Worm (Caenorhabditis elegans) whole organism, late embryonic: Measurements from ENCODE around the gene gpa-2.
A peak's percentile ranks its signal among the peaks of the same experiment; 100 is the strongest.

ENCODE experiments used
- C38D4.7 ChIP-seq: fragments of 200-800 bp; sonication (Bioruptor generic); optimal IDR thresholded peaks from 2 replicates; lab custom pipeline; 2018; ENCODE audit warnings: mild to moderate bottlenecking, missing genetic modification characterization, moderate library complexity, missing compliant biosample characterization
- F13H6.1 ChIP-seq: sonication (generic microtip); optimal IDR thresholded peaks from 2 replicates; lab custom pipeline; 2016; ENCODE audit warnings: missing genetic modification characterization, missing compliant biosample characterization
- K09A11.1 ChIP-seq: sonication (generic microtip); optimal IDR thresholded peaks from 2 replicates; lab custom pipeline; 2017; ENCODE audit warnings: antibody characterized with exemption, mild to moderate bottlenecking, missing genetic modification characterization, missing compliant biosample characterization; ENCODE audit not compliant: insufficient read depth
- T23F11.4 ChIP-seq: fragments of 200-800 bp; sonication (Bioruptor generic); optimal IDR thresholded peaks from 2 replicates; lab custom pipeline; 2018; ENCODE audit warnings: mild to moderate bottlenecking, missing genetic modification characterization, missing compliant biosample characterization
- Y22D7AL.16 ChIP-seq: sonication (generic microtip); optimal IDR thresholded peaks from 2 replicates; lab custom pipeline; 2016; ENCODE audit warnings: missing genetic modification characterization, missing compliant biosample characterization
- ceh-14 ChIP-seq: sonication (generic microtip); optimal IDR thresholded peaks from 2 replicates; lab custom pipeline; 2016; ENCODE audit warnings: missing genotype, missing genetic modification characterization, missing compliant biosample characterization
- ceh-2 ChIP-seq: sonication (generic microtip); optimal IDR thresholded peaks from 2 replicates; lab custom pipeline; 2016; ENCODE audit warnings: missing genotype, missing genetic modification characterization, missing compliant biosample characterization
- ceh-22 ChIP-seq: sonication (generic microtip); optimal IDR thresholded peaks from 2 replicates; lab custom pipeline; 2017; ENCODE audit warnings: missing biosample characterization, missing genetic modification characterization
- ceh-30 ChIP-seq: fragments of 150-350 bp; optimal IDR thresholded peaks from 2 replicates; lab custom pipeline; 2014; ENCODE audit warnings: missing biosample characterization, missing genetic modification characterization
- ceh-45 ChIP-seq: fragments of 200-800 bp; sonication (Bioruptor generic); IDR thresholded peaks from 2 replicates; pipeline ENCODE4 v1.3.6; 2022; ENCODE audit warnings: missing genetic modification reagents, missing genetic modification characterization, missing compliant biosample characterization
- ceh-9 ChIP-seq: sonication (generic microtip); optimal IDR thresholded peaks from 2 replicates; lab custom pipeline; 2016; ENCODE audit warnings: mild to moderate bottlenecking, missing genetic modification characterization, inconsistent platforms, missing compliant biosample characterization
- che-1 ChIP-seq: sonication (generic microtip); optimal IDR thresholded peaks from 2 replicates; lab custom pipeline; 2016; ENCODE audit warnings: mild to moderate bottlenecking, missing genetic modification characterization, missing compliant biosample characterization
- dmd-4 ChIP-seq: sonication (generic microtip); optimal IDR thresholded peaks from 2 replicates; lab custom pipeline; 2016; ENCODE audit warnings: borderline replicate concordance, missing genetic modification characterization, missing compliant biosample characterization
- elt-2 ChIP-seq: sonication (generic microtip); optimal IDR thresholded peaks from 2 replicates; lab custom pipeline; 2016; ENCODE audit warnings: missing genetic modification reagents, missing genetic modification characterization, missing compliant biosample characterization
- ets-4 ChIP-seq: sonication (generic microtip); optimal IDR thresholded peaks from 2 replicates; lab custom pipeline; 2016; ENCODE audit warnings: missing genetic modification characterization, missing compliant biosample characterization
- eyg-1 ChIP-seq: sonication (generic microtip); optimal IDR thresholded peaks from 2 replicates; lab custom pipeline; 2016; ENCODE audit warnings: missing genotype, missing genetic modification characterization, missing compliant biosample characterization
- fkh-10 ChIP-seq: fragments of 150-350 bp; optimal IDR thresholded peaks from 2 replicates; lab custom pipeline; 2014; ENCODE audit warnings: missing biosample characterization, missing genetic modification reagents, missing genetic modification characterization
- gmeb-2 ChIP-seq: sonication (generic microtip); optimal IDR thresholded peaks from 2 replicates; lab custom pipeline; 2016; ENCODE audit warnings: missing genetic modification characterization, inconsistent platforms, missing compliant biosample characterization
- hlh-6 ChIP-seq: sonication (generic microtip); optimal IDR thresholded peaks from 2 replicates; lab custom pipeline; 2016; ENCODE audit warnings: missing genotype, missing genetic modification characterization, missing compliant biosample characterization
- lim-6 ChIP-seq: sonication (generic microtip); optimal IDR thresholded peaks from 2 replicates; lab custom pipeline; 2016; ENCODE audit warnings: missing genetic modification characterization, missing compliant biosample characterization
- mec-3 ChIP-seq: sonication (generic microtip); optimal IDR thresholded peaks from 2 replicates; lab custom pipeline; 2016; ENCODE audit warnings: borderline replicate concordance, missing genetic modification characterization, missing compliant biosample characterization
- nhr-232 ChIP-seq: sonication (generic microtip); optimal IDR thresholded peaks from 2 replicates; lab custom pipeline; 2016; ENCODE audit warnings: missing genetic modification characterization, missing compliant biosample characterization
- odd-2 ChIP-seq: sonication (generic microtip); optimal IDR thresholded peaks from 2 replicates; lab custom pipeline; 2017; ENCODE audit warnings: antibody characterized with exemption, mild to moderate bottlenecking, missing genetic modification characterization, missing compliant biosample characterization
- pag-3 ChIP-seq: sonication (generic microtip); optimal IDR thresholded peaks from 2 replicates; lab custom pipeline; 2016; ENCODE audit warnings: missing compliant biosample characterization, missing genetic modification characterization, borderline replicate concordance
- pat-9 ChIP-seq: fragments of 200-800 bp; sonication (Bioruptor generic); optimal IDR thresholded peaks from 2 replicates; lab custom pipeline; 2018; ENCODE audit warnings: mild to moderate bottlenecking, missing genetic modification characterization, moderate library complexity, missing compliant biosample characterization
- pax-1 ChIP-seq: fragments of 150-350 bp; optimal IDR thresholded peaks from 2 replicates; lab custom pipeline; 2014; ENCODE audit warnings: missing biosample characterization, missing genetic modification characterization
- pha-4 ChIP-seq: fragments of 150-350 bp; optimal IDR thresholded peaks from 2 replicates; lab custom pipeline; 2018; ENCODE audit warnings: missing biosample characterization, missing genetic modification reagents, missing genetic modification characterization
- pqm-1 ChIP-seq: sonication (generic microtip); optimal IDR thresholded peaks from 2 replicates; lab custom pipeline; 2016; ENCODE audit warnings: missing genetic modification characterization, missing compliant biosample characterization
- sdc-2 ChIP-seq: sonication (generic microtip); optimal IDR thresholded peaks from 2 replicates; lab custom pipeline; 2016; ENCODE audit warnings: missing genotype, missing genetic modification characterization, missing compliant biosample characterization
- sox-4 ChIP-seq: sonication (generic microtip); optimal IDR thresholded peaks from 2 replicates; lab custom pipeline; 2017; ENCODE audit warnings: mild to moderate bottlenecking, missing genetic modification characterization, inconsistent platforms, missing compliant biosample characterization
- tbx-7 ChIP-seq: sonication (generic microtip); optimal IDR thresholded peaks from 2 replicates; lab custom pipeline; 2016; ENCODE audit warnings: missing genotype, missing genetic modification characterization, missing compliant biosample characterization
- ttx-3 ChIP-seq: sonication (generic microtip); optimal IDR thresholded peaks from 2 replicates; lab custom pipeline; 2016; ENCODE audit warnings: missing genetic modification reagents, missing genetic modification characterization, missing compliant biosample characterization
- unc-42 ChIP-seq: sonication (generic microtip); optimal IDR thresholded peaks from 2 replicates; lab custom pipeline; 2016; ENCODE audit warnings: missing genotype, missing genetic modification characterization, missing compliant biosample characterization
- unc-86 ChIP-seq: sonication (generic microtip); optimal IDR thresholded peaks from 2 replicates; lab custom pipeline; 2016; ENCODE audit warnings: missing genetic modification characterization, missing compliant biosample characterization
- ztf-16 ChIP-seq: sonication (generic microtip); optimal IDR thresholded peaks from 2 replicates; lab custom pipeline; 2017; ENCODE audit warnings: missing genetic modification characterization, missing compliant biosample characterization

The gpa-2 gene

DNA sequence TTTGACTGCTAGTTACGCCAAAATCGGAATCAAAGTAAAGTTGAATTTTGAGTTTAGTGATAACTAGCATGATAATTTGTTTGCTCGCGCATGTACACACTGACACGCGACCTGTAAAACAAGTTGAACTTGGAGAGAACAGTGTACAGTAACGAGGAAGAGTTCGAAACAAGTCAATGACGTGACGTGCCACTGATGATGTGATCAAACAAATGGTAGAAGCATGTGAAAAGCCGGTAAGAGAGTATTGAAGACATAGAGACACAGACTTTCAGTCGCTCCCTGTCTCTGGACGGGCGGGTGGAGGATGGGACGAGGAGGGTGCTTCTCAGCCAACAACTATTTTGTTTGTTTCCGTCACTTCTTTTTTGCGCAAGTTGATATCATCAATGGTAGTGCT, 32.3 kb downstream of the gpa-2 start:
- no peak for TF ChIP-seq unc-86 (tag; lab: Kevin White, UChicago)
- TF ChIP-seq Y22D7AL.16 (tag; lab: Kevin White, UChicago): no peak
- TF ChIP-seq K09A11.1: no peak
- TF ChIP-seq hlh-6 (tag; lab: Kevin White, UChicago): no peak
- no peak for TF ChIP-seq lim-6 (tag; lab: Kevin White, UChicago)
- TF ChIP-seq, all 69 proteins: peak for 0

- TF ChIP-seq elt-2 (tag; lab: Kevin White, UChicago): peak; percentile 7
- TF ChIP-seq C38D4.7 (GFP tag; lab: Kevin White, UChicago): no peak
- TF ChIP-seq unc-42: no peak
Measured at ce11 chrV:8403916-8404315, 33.1 kb downstream of the gpa-2 start.

DNA sequence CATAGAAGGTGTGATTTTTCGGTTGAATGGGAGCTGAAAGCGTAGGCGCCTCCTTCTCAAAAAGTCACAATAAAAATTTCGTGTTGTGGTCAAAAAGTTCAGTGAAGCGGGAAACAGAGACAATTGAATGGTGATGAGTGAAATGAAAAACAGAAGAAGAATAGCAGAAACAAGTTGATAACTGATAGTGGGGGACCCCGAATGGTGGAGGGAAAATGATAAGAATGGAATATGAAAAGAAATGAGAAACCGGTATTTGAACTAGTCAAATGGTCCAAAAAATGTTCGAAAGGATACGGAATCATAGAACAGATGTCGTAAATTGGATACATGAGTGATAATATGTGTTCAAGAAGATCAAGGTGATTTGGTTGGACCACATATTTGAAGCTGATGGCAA, 33.5 kb downstream of the gpa-2 start:
- no peak for TF ChIP-seq dmd-4 (tag; lab: Kevin White, UChicago)
- no peak for TF ChIP-seq pax-1 (tag; lab: Kevin White, UChicago)

ce11 chrV:8406155-8406554, 35.4 kb downstream of the gpa-2 start:
- TF ChIP-seq ceh-9 (tag; lab: Kevin White, UChicago) (no peak), elt-2 (tag; lab: Kevin White, UChicago) (peak; percentile 56)

ce11 chrV:8406911-8407310, 36.1 kb downstream of the gpa-2 start:
- TF ChIP-seq mec-3: no peak

DNA sequence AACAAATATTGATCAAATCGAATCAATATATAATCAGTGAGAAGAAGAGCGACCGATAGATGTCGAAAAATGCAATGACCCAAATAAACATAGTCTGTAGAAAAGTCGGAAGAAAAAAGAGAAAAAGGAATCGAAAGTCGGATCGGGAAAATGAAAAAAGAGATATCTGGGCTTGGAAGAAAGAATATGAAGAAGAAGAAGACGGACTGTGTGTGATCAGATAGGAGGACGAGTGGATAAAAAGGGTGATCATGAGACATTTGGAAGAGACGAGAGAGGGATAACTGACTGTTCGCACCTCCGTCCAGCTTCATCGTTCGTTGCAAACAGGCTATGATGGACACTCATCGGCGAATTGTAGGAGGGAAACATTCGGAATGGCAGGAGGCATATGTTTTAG, 38.8 kb downstream of the gpa-2 start:
- TF ChIP-seq sdc-2 (tag; lab: Kevin White, UChicago): no peak
- no peak for TF ChIP-seq ceh-22 (tag; lab: Kevin White, UChicago)
- no peak for TF ChIP-seq ceh-14 (tag; lab: Kevin White, UChicago)
- TF ChIP-seq T23F11.4 (GFP tag; lab: Kevin White, UChicago): no peak
- no peak for TF ChIP-seq ttx-3 (tag; lab: Kevin White, UChicago)
- TF ChIP-seq F13H6.1: no peak
- TF ChIP-seq K09A11.1: no peak

DNA sequence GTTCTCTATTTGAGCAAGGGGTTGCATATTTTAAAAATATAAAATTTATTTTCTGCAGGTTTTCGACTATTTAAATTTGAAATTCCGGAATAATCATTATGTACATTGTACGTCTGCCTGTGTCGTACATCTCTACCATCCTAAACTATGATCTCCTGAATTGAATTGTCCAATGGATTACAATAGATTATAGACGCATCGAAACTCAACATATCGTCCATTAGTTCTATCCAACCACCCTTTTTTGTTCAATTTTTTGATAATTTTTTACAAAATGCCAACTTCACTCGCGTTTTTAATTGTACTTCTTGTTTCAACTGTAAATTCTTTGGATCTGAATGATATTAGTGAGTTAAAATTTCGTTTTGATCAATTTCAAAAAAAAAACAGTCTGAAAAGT, 39.6 kb downstream of the gpa-2 start, which contains the start of gene F52E1.2:
Gene F52E1.2, plus strand, starts transcription at position 190 of the 400 bp plus-strand sequence.
- TF ChIP-seq lim-6 (tag; lab: Kevin White, UChicago) (no peak), pha-4 (tag; lab: Kevin White, UChicago) (no peak), ceh-2 (tag; lab: Kevin White, UChicago) (no peak), pat-9 (no peak), gmeb-2 (no peak), fkh-10 (GFP tag; lab: Kevin White, UChicago) (no peak), odd-2 (tag; lab: Kevin White, UChicago) (no peak), pag-3 (no peak), tbx-7 (tag; lab: Kevin White, UChicago) (no peak), eyg-1 (tag; lab: Kevin White, UChicago) (no peak), ztf-16 (tag; lab: Kevin White, UChicago) (no peak), ceh-30 (tag; lab: Kevin White, UChicago) (no peak), unc-86 (tag; lab: Kevin White, UChicago) (no peak), ceh-45 (GFP tag; lab: Robert Waterston, UW) (no peak), nhr-232 (no peak), sox-4 (tag; lab: Kevin White, UChicago) (no peak), ets-4 (no peak), hlh-6 (tag; lab: Kevin White, UChicago) (no peak), che-1 (tag; lab: Kevin White, UChicago) (no peak), pqm-1 (no peak)
